Worm (Caenorhabditis elegans) whole organism, mixed stage, embryonic: ENCODE measurements around the gene F13C5.2.

ENCODE experiments used
- blmp-1 ChIP-seq: fragments of 150-350 bp; optimal IDR thresholded peaks from 2 replicates; lab custom pipeline; 2014; ENCODE audit warnings: missing biosample characterization, missing genetic modification characterization
- elt-1 ChIP-seq: sonication (generic microtip); optimal IDR thresholded peaks from 2 replicates; lab custom pipeline; 2017; ENCODE audit warnings: missing genetic modification characterization, mild to moderate bottlenecking, missing compliant biosample characterization, antibody characterized with exemption, moderate library complexity, borderline replicate concordance; ENCODE audit not compliant: insufficient read depth
- elt-3 ChIP-seq: fragments of 150-350 bp; optimal IDR thresholded peaks from 2 replicates; lab custom pipeline; 2014; ENCODE audit warnings: missing biosample characterization, missing genetic modification characterization
- lin-13 ChIP-seq: fragments of 150-350 bp; optimal IDR thresholded peaks from 2 replicates; lab custom pipeline; 2014; ENCODE audit warnings: missing biosample characterization, missing genetic modification characterization
- mep-1 ChIP-seq: fragments of 150-350 bp; optimal IDR thresholded peaks from 2 replicates; lab custom pipeline; 2017; ENCODE audit warnings: missing biosample characterization, missing genetic modification reagents, missing genetic modification characterization, inconsistent platforms
- nhr-76 ChIP-seq: sonication (generic microtip); optimal IDR thresholded peaks from 2 replicates; lab custom pipeline; 2017; ENCODE audit warnings: missing biosample characterization, missing genetic modification characterization
- pha-4 ChIP-seq: fragments of 150-350 bp; optimal IDR thresholded peaks from 2 replicates; lab custom pipeline; 2018; ENCODE audit warnings: missing biosample characterization, missing genetic modification reagents, missing genetic modification characterization
- snpc-4 ChIP-seq: fragments of 150-350 bp; optimal IDR thresholded peaks from 2 replicates; lab custom pipeline; 2014; ENCODE audit warnings: missing biosample characterization, missing genetic modification characterization
- unc-120 ChIP-seq: sonication (generic microtip); optimal IDR thresholded peaks from 2 replicates; lab custom pipeline; 2017; ENCODE audit warnings: missing genetic modification characterization, missing compliant biosample characterization; ENCODE audit not compliant: poor library complexity, severe bottlenecking

- TF ChIP-seq elt-1 (tag; lab: Kevin White, UChicago) (no peak), nhr-76 (tag; lab: Kevin White, UChicago) (no peak), unc-120 (tag; lab: Kevin White, UChicago) (no peak), blmp-1 (no peak), pha-4 (tag; lab: Kevin White, UChicago) (no peak), elt-3 (no peak), snpc-4 (tag; lab: Kevin White, UChicago) (no peak), mep-1 (tag; lab: Kevin White, UChicago) (no peak), lin-13 (no peak)
These were observed 12.0 kb upstream of the F13C5.2 start for ce11 chrX:581754-582153.
